Worm (Caenorhabditis elegans) whole organism, L2 larva: ENCODE measurements around the gene sand-1.

Source experiments
- R02D3.7 ChIP-seq: fragments of 150-350 bp; optimal IDR thresholded peaks from 2 replicates; lab custom pipeline; 2014; ENCODE audit warnings: missing biosample characterization, missing genetic modification characterization
- alr-1 ChIP-seq: fragments of 150-350 bp; optimal IDR thresholded peaks from 2 replicates; lab custom pipeline; 2014; ENCODE audit warnings: missing biosample characterization, missing genetic modification characterization
- aly-2 ChIP-seq: fragments of 150-350 bp; optimal IDR thresholded peaks from 2 replicates; lab custom pipeline; 2014; ENCODE audit warnings: missing biosample characterization, missing genetic modification characterization
- ama-1 ChIP-seq: fragments of 150-350 bp; optimal IDR thresholded peaks from 2 replicates; lab custom pipeline; 2018; ENCODE audit warnings: inconsistent platforms
- elt-3 ChIP-seq: sonication (generic microtip); optimal IDR thresholded peaks from 2 replicates; lab custom pipeline; 2017; ENCODE audit warnings: missing biosample characterization, missing genetic modification characterization
- lsy-2 ChIP-seq, 2 experiments: fragments of 150-350 bp in 1 of 2; sonication (generic microtip) in 1 of 2; optimal IDR thresholded peaks; 2 replicates each; lab custom pipeline; 2014 to 2017; ENCODE audit warnings: missing biosample characterization in 2 of 2, missing genetic modification characterization in 2 of 2
- mab-5 ChIP-seq: fragments of 150-350 bp; optimal IDR thresholded peaks from 2 replicates; lab custom pipeline; 2014; ENCODE audit warnings: missing biosample characterization, missing genetic modification characterization
- nhr-10 ChIP-seq: sonication (generic microtip); optimal IDR thresholded peaks from 2 replicates; lab custom pipeline; 2017; ENCODE audit warnings: missing biosample characterization, missing genetic modification characterization
- nhr-12 ChIP-seq: fragments of 150-350 bp; optimal IDR thresholded peaks from 2 replicates; lab custom pipeline; 2014; ENCODE audit warnings: missing biosample characterization, missing genetic modification characterization
- sma-3 ChIP-seq: sonication (generic microtip); optimal IDR thresholded peaks from 2 replicates; lab custom pipeline; 2016; ENCODE audit warnings: missing genetic modification reagents, missing genetic modification characterization, missing compliant biosample characterization
- snpc-4 ChIP-seq: fragments of 150-350 bp; optimal IDR thresholded peaks from 2 replicates; lab custom pipeline; 2014; ENCODE audit warnings: missing biosample characterization, missing genetic modification characterization
- unc-62 ChIP-seq: fragments of 150-350 bp; optimal IDR thresholded peaks from 2 replicates; lab custom pipeline; 2014; ENCODE audit warnings: missing biosample characterization, missing genetic modification reagents, missing genetic modification characterization
- ztf-11 ChIP-seq: sonication (generic microtip); optimal IDR thresholded peaks from 2 replicates; lab custom pipeline; 2017; ENCODE audit warnings: missing biosample characterization, missing genetic modification characterization

DNA sequence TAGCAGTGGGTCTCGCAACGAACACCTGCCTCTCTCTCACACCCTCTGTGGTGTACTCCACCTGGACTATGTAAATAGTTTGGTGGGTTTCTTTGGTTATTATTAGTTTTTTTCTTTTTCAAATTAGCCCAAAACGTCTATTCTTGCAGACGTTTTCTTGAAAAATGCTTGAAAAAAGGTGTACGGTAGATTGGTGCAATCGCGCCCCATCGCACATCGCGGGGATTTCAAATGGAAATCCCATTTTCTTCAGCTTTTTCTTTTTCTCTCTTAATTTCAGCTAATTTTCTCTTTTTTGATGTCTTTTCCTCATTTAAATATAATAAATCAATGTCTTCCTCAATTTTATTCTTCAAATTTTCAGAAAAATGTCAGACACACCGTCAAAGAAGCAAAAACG lies 12.5 kb upstream of the sand-1 start, which contains the start of gene Y4C6B.1:
- TF ChIP-seq snpc-4 (tag; lab: Kevin White, UChicago): no peak
- TF ChIP-seq lsy-2 (tag; optimal IDR thresholded peaks at IDR 0.05; lab: Kevin White, UChicago): peak in 1 of 2 experiments; percentile 87
- TF ChIP-seq mab-5 (tag; lab: Kevin White, UChicago): no peak
- TF ChIP-seq R02D3.7 (tag; lab: Kevin White, UChicago): no peak
- no peak for TF ChIP-seq ztf-11 (tag; lab: Kevin White, UChicago)
- no peak for TF ChIP-seq elt-3 (tag; lab: Kevin White, UChicago)
- TF ChIP-seq sma-3 (GFP tag; lab: Kevin White, UChicago): no peak
- TF ChIP-seq aly-2: no peak
- TF ChIP-seq alr-1 (tag; lab: Kevin White, UChicago): no peak
- no peak for TF ChIP-seq unc-62
- no peak for TF ChIP-seq nhr-12 (tag; lab: Kevin White, UChicago)
- no peak for TF ChIP-seq ama-1 (lab: Kevin White, UChicago)
- no peak for TF ChIP-seq nhr-10 (tag; lab: Kevin White, UChicago)
